Worm (Caenorhabditis elegans) whole organism, L1 larva: Measurements from ENCODE around the gene riok-3.
A peak's percentile ranks its signal among the peaks of the same experiment; 100 is the strongest.

Source experiments
- aly-2 ChIP-seq: fragments of 150-350 bp; optimal IDR thresholded peaks from 2 replicates; lab custom pipeline; 2014; ENCODE audit warnings: missing biosample characterization, missing genetic modification characterization
- ama-1 ChIP-seq: fragments of 150-350 bp; optimal IDR thresholded peaks from 2 replicates; lab custom pipeline; 2014
- ceh-90 ChIP-seq: sonication (generic microtip); optimal IDR thresholded peaks from 2 replicates; lab custom pipeline; 2016; ENCODE audit warnings: missing genetic modification characterization, missing compliant biosample characterization
- elt-3 ChIP-seq, 6 experiments: fragments of 150-350 bp in 1 of 6; sonication (generic microtip); optimal IDR thresholded peaks; 2 replicates each; lab custom pipeline; 2017 to 2018; ENCODE audit warnings: missing biosample characterization in 6 of 6, missing genetic modification characterization in 6 of 6, inconsistent platforms in 1 of 6
- jun-1 ChIP-seq: fragments of 150-350 bp; optimal IDR thresholded peaks from 2 replicates; lab custom pipeline; 2014; ENCODE audit warnings: missing biosample characterization, missing genetic modification reagents, missing genetic modification characterization
- lin-15B ChIP-seq: fragments of 150-350 bp; sonication (generic microtip); optimal IDR thresholded peaks from 3 replicates; lab custom pipeline; 2014; ENCODE audit warnings: missing biosample characterization, missing genetic modification characterization
- nhr-12 ChIP-seq: sonication (generic microtip); optimal IDR thresholded peaks from 2 replicates; lab custom pipeline; 2017; ENCODE audit warnings: missing biosample characterization, missing genetic modification characterization
- pqm-1 ChIP-seq: sonication (generic microtip); optimal IDR thresholded peaks from 3 replicates; lab custom pipeline; 2017; ENCODE audit warnings: missing biosample characterization, missing genetic modification characterization
- snpc-4 ChIP-seq: fragments of 150-350 bp; optimal IDR thresholded peaks from 2 replicates; lab custom pipeline; 2014; ENCODE audit warnings: missing biosample characterization, missing genetic modification characterization
- sptf-1 ChIP-seq: fragments of 150-350 bp; optimal IDR thresholded peaks from 2 replicates; lab custom pipeline; 2014; ENCODE audit warnings: missing biosample characterization, missing genetic modification characterization
- swsn-7 ChIP-seq: sonication (generic microtip); optimal IDR thresholded peaks from 2 replicates; lab custom pipeline; 2016; ENCODE audit warnings: missing genetic modification characterization, missing compliant biosample characterization
- xbp-1 ChIP-seq: sonication (generic microtip); optimal IDR thresholded peaks from 2 replicates; lab custom pipeline; 2016; ENCODE audit warnings: missing genetic modification characterization, missing compliant biosample characterization
- ztf-11 ChIP-seq, 2 experiments: sonication (generic microtip); optimal IDR thresholded peaks; 2 replicates each; lab custom pipeline; 2016 to 2017; ENCODE audit warnings: missing genetic modification characterization in 2 of 2, missing biosample characterization in 1 of 2, missing compliant biosample characterization in 1 of 2

- TF ChIP-seq nhr-12 (no peak), pqm-1 (tag; lab: Kevin White, UChicago) (no peak), ztf-11 (tag; optimal IDR thresholded peaks at IDR 0.05; lab: Kevin White, UChicago) (no peak), xbp-1 (no peak), ama-1 (lab: Kevin White, UChicago) (no peak), sptf-1 (tag; lab: Kevin White, UChicago) (no peak), ceh-90 (tag; lab: Kevin White, UChicago) (no peak), lin-15B (tag; lab: Kevin White, UChicago) (no peak), swsn-7 (tag; lab: Kevin White, UChicago) (no peak), jun-1 (tag; lab: Kevin White, UChicago) (no peak), snpc-4 (no peak), elt-3 (tag; optimal IDR thresholded peaks at IDR 0.05; lab: Kevin White, UChicago) (peak in 1 of 6 experiments; percentile 26), aly-2 (no peak)
Measured at ce11 chrIII:9806968-9807559, 2.3 kb upstream of the riok-3 start, which contains the start of gene ZK632.4.
